Worm (Caenorhabditis elegans): ENCODE data around the gene F53B7.4.

The F53B7.4 gene

DNA sequence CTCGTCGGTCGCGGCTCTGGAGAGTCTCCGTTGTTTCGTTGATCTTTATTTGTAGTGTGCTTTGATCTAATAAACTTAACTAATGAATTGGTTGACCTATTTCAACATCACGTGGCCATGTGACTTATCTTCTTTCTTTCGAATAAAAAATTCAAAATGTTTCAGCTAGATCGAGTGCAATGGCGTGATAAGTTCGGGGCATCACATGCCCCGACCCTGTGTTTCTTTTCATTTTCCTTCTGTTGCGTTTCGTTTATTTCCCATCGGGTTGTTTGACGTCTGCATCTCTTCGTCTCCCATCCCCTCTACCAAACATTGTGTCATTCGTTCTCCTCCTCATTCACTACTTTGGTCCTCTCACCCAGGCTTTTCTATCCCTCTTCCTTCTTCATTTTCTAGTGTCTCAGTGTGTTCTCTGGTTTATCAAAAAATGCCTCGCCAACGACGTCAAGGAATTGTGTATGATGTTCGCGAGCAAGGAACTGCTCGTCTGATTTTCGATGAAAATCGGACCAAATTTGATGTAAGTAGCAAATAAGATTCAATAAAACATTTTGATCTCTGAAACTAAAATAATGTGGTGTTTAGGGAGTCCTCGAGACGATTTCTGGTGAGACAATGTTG lies 50.6 kb downstream of the F53B7.4 start, which contains the start of gene F17C11.4 (continued):
- peak; percentile 27 to 66 (median 35) for TF ChIP-seq ceh-82 (tag; optimal IDR thresholded peaks at IDR 0.05)
- TF ChIP-seq nhr-90 (tag; optimal IDR thresholded peaks at IDR 0.05; ENCODE audit: poor library complexity), result peak; percentile 83
- TF ChIP-seq alr-1 (tag; optimal IDR thresholded peaks at IDR 0.05; ENCODE audit: borderline replicate concordance), result no peak
- TF ChIP-seq hlh-17 (GFP tag; optimal IDR thresholded peaks at IDR 0.05; ENCODE audit: borderline replicate concordance), result no peak
- peak; percentile 59 to 60 for TF ChIP-seq egl-27 (tag; optimal IDR thresholded peaks at IDR 0.05)
- TF ChIP-seq pax-3 (tag; optimal IDR thresholded peaks at IDR 0.05), result no peak
- TF ChIP-seq pag-3 (tag; optimal IDR thresholded peaks at IDR 0.05; ENCODE audit: borderline replicate concordance, insufficient read depth), result peak; percentile 70
- peak; percentile 96 for TF ChIP-seq lin-14 (GFP tag; optimal IDR thresholded peaks at IDR 0.05)
- TF ChIP-seq fkh-4 (tag; optimal IDR thresholded peaks at IDR 0.05; ENCODE audit: borderline replicate concordance), result no peak
- peak; percentile 71 for TF ChIP-seq fkh-8 (tag; optimal IDR thresholded peaks at IDR 0.05)
- TF ChIP-seq ama-1 (optimal IDR thresholded peaks at IDR 0.05), result peak; percentile 52
- peak; percentile 12; the same call in 1 of the 2 replicates for TF ChIP-seq isw-1 (GFP tag; IDR thresholded peaks at IDR 0.05)
- TF ChIP-seq hlh-4 (tag; optimal IDR thresholded peaks at IDR 0.05), result no peak
- TF ChIP-seq dpl-1 (GFP tag; optimal IDR thresholded peaks at IDR 0.05), result peak; percentile 48 to 63 (median 55)
- peak; percentile 69 to 78 for TF ChIP-seq lin-35 (GFP tag; optimal IDR thresholded peaks at IDR 0.05)
- TF ChIP-seq skn-1 (tag; optimal IDR thresholded peaks at IDR 0.05), result peak; percentile 35
- TF ChIP-seq unc-62 (GFP tag; optimal IDR thresholded peaks at IDR 0.05), result no peak
- peak; percentile 54; the same call in 1 of the 2 replicates for TF ChIP-seq mab-9 (GFP tag; IDR thresholded peaks at IDR 0.05)
- no peak for TF ChIP-seq sup-37 (GFP tag; optimal IDR thresholded peaks at IDR 0.05)
- no peak for TF ChIP-seq nhr-84 (tag; optimal IDR thresholded peaks at IDR 0.05)
- TF ChIP-seq unc-130 (tag; optimal IDR thresholded peaks at IDR 0.05), result peak; percentile 98
- TF ChIP-seq xbp-1 (tag; optimal IDR thresholded peaks at IDR 0.05), result peak; percentile 74
- peak; percentile 96 for TF ChIP-seq nhr-19 (GFP tag; conservative IDR thresholded peaks at IDR 0.05)
- TF ChIP-seq grh-1 (GFP tag; IDR thresholded peaks at IDR 0.05), result no peak
- TF ChIP-seq tbx-2 (tag; optimal IDR thresholded peaks at IDR 0.05), result peak; percentile 88
- TF ChIP-seq mep-1 (tag; optimal IDR thresholded peaks at IDR 0.05), result peak; percentile 75
- peak; percentile 72 for TF ChIP-seq irx-1 (tag; optimal IDR thresholded peaks at IDR 0.05)
- no peak for TF ChIP-seq sptf-1 (tag; optimal IDR thresholded peaks at IDR 0.05)
- no peak for TF ChIP-seq nhr-28 (tag; optimal IDR thresholded peaks at IDR 0.05)
- TF ChIP-seq mef-2 (tag; optimal IDR thresholded peaks at IDR 0.05), result peak; percentile 62
- TF ChIP-seq ceh-63 (GFP tag; optimal IDR thresholded peaks at IDR 0.05), result no peak

Measured in whole organism, L1 larva.